Fruit fly (Drosophila melanogaster) S2 (cell line): ENCODE results near the gene CG31347.

ENCODE experiments used
- CG8478 ChIP-seq: fragments of >200 bp; optimal IDR thresholded peaks from 2 replicates; lab custom pipeline; 2018
- CTCF ChIP-seq, 2 experiments: fragments of >200 bp; optimal IDR thresholded peaks; 2 replicates each; lab custom pipeline; 2018

DNA sequence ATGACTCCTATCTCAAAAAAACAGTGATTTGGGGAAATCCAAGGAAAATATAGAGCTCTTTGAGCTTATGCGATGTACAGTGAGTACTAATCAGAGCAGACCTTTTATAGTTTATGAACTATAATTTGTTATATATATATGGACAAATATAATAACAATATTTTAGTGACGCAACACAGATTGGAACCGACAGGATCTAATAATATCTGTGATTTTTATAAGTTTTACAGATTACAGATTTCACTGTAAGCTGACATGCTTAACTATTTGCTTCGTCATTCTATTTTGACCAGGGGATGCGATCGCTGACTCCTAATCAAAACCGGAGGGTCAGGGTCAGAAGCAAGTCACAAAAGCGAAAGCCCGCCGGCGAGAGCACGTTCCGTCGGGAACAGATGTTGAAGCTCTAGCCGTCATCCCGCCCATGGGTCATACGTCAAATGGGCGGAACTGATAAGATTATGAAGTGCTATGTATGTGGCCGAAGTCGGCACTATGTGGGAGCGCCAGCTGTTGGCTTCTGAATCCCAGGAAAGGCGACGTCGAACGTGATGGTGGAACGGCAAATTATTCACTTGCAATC is 18.3 kb downstream of the CG31347 start, which contains the start of gene Gnmt:
- TF ChIP-seq CG8478 (lab: Kevin White, UChicago) (no peak), CTCF (optimal IDR thresholded peaks at IDR 0.05; lab: Kevin White, UChicago) (no peak)
